Worm (Caenorhabditis elegans): ENCODE data around the gene tag-273.

DNA sequence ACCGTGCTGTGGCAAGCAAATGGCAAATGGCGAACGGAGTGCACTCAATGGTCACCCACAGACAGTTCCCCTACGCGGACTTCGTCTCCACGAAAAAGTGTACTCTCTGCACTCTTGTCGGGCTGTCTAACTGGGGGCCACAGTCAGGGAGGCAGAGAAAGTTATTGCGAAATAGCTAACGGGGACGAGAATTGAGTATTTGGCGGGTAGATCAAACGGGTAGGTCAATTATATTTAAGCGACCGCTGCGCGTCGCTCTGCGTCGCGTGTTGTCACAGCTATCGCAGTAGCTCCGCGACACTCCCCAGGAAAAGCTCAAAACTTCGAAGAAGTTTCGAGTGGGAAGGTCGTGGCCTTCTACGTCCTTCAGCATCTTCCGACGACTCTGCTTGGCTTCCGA lies 27.4 kb upstream of the tag-273 start:
- TF ChIP-seq skn-1 (tag; optimal IDR thresholded peaks at IDR 0.05), result no peak
- no peak for TF ChIP-seq ceh-9 (tag; optimal IDR thresholded peaks at IDR 0.05)
- TF ChIP-seq nhr-12 (tag; optimal IDR thresholded peaks at IDR 0.05), result no peak
- TF ChIP-seq ceh-82 (tag; optimal IDR thresholded peaks at IDR 0.05), result no peak
- no peak for TF ChIP-seq zag-1 (tag; optimal IDR thresholded peaks at IDR 0.05)
- TF ChIP-seq snpc-4 (tag; optimal IDR thresholded peaks at IDR 0.05), result no peak
- no peak for TF ChIP-seq unc-62 (GFP tag; optimal IDR thresholded peaks at IDR 0.05)
- TF ChIP-seq tbx-2 (tag; optimal IDR thresholded peaks at IDR 0.05), result no peak

Data from whole organism, L3 larva.